Worm (Caenorhabditis elegans) whole organism, mixed stage, embryonic: ENCODE measurements around the gene mocs-1.

Experiments used
- M03D4.4 ChIP-seq: sonication (generic microtip); optimal IDR thresholded peaks from 2 replicates; lab custom pipeline; 2017; ENCODE audit warnings: mild to moderate bottlenecking, missing genetic modification characterization, missing compliant biosample characterization
- blmp-1 ChIP-seq: fragments of 150-350 bp; optimal IDR thresholded peaks from 2 replicates; lab custom pipeline; 2014; ENCODE audit warnings: missing biosample characterization, missing genetic modification characterization
- ceh-43 ChIP-seq: fragments of 200-800 bp; sonication (Bioruptor generic); optimal IDR thresholded peaks from 2 replicates; lab custom pipeline; 2018; ENCODE audit warnings: mild to moderate bottlenecking, missing genetic modification characterization, moderate library complexity, missing compliant biosample characterization
- ceh-83 ChIP-seq: fragments of 200-800 bp; sonication (Bioruptor generic); optimal IDR thresholded peaks from 2 replicates; lab custom pipeline; 2018; ENCODE audit warnings: mild to moderate bottlenecking, missing genetic modification characterization, missing compliant biosample characterization
- ces-1 ChIP-seq: fragments of 150-350 bp; optimal IDR thresholded peaks from 2 replicates; lab custom pipeline; 2014; ENCODE audit warnings: missing biosample characterization, missing genetic modification reagents, missing genetic modification characterization
- drap-1 ChIP-seq: fragments of 200-800 bp; sonication (Bioruptor generic); optimal IDR thresholded peaks from 3 replicates; lab custom pipeline; 2018; ENCODE audit warnings: mild to moderate bottlenecking, missing genetic modification characterization, missing compliant biosample characterization
- elt-1 ChIP-seq: sonication (generic microtip); optimal IDR thresholded peaks from 2 replicates; lab custom pipeline; 2017; ENCODE audit warnings: missing genetic modification characterization, mild to moderate bottlenecking, missing compliant biosample characterization, antibody characterized with exemption, moderate library complexity, borderline replicate concordance; ENCODE audit not compliant: insufficient read depth
- elt-3 ChIP-seq: fragments of 150-350 bp; optimal IDR thresholded peaks from 2 replicates; lab custom pipeline; 2014; ENCODE audit warnings: missing biosample characterization, missing genetic modification characterization
- flh-1 ChIP-seq: fragments of 200-800 bp; sonication (Bioruptor generic); optimal IDR thresholded peaks from 2 replicates; lab custom pipeline; 2018; ENCODE audit warnings: mild to moderate bottlenecking, missing genetic modification characterization, moderate library complexity, missing compliant biosample characterization
- ham-2 ChIP-seq: fragments of 200-800 bp; sonication (Bioruptor generic); optimal IDR thresholded peaks from 2 replicates; lab custom pipeline; 2018; ENCODE audit warnings: mild to moderate bottlenecking, missing genetic modification characterization, missing compliant biosample characterization
- hlh-1 ChIP-seq: fragments of 150-350 bp; optimal IDR thresholded peaks from 2 replicates; lab custom pipeline; 2014; ENCODE audit warnings: missing biosample characterization, missing genetic modification reagents, missing genetic modification characterization
- lin-13 ChIP-seq: fragments of 150-350 bp; optimal IDR thresholded peaks from 2 replicates; lab custom pipeline; 2014; ENCODE audit warnings: missing biosample characterization, missing genetic modification characterization
- lsy-2 ChIP-seq: fragments of 150-350 bp; optimal IDR thresholded peaks from 2 replicates; lab custom pipeline; 2014; ENCODE audit warnings: missing biosample characterization, missing genetic modification characterization
- mab-5 ChIP-seq: fragments of 150-350 bp; optimal IDR thresholded peaks from 2 replicates; lab custom pipeline; 2014; ENCODE audit warnings: missing biosample characterization, missing genetic modification characterization
- mep-1 ChIP-seq: fragments of 150-350 bp; optimal IDR thresholded peaks from 2 replicates; lab custom pipeline; 2017; ENCODE audit warnings: missing biosample characterization, missing genetic modification reagents, missing genetic modification characterization, inconsistent platforms
- mls-2 ChIP-seq: sonication (generic microtip); optimal IDR thresholded peaks from 2 replicates; lab custom pipeline; 2016; ENCODE audit warnings: mild to moderate bottlenecking, missing genetic modification characterization, moderate library complexity, missing compliant biosample characterization
- nhr-12 ChIP-seq: fragments of 150-350 bp; optimal IDR thresholded peaks from 2 replicates; lab custom pipeline; 2014; ENCODE audit warnings: missing biosample characterization, missing genetic modification characterization
- nhr-2 ChIP-seq: fragments of 150-350 bp; optimal IDR thresholded peaks from 2 replicates; lab custom pipeline; 2014; ENCODE audit warnings: missing biosample characterization, missing genetic modification characterization
- nhr-237 ChIP-seq: fragments of 150-350 bp; optimal IDR thresholded peaks from 2 replicates; lab custom pipeline; 2014; ENCODE audit warnings: missing biosample characterization, missing genetic modification characterization
- pha-4 ChIP-seq: fragments of 150-350 bp; optimal IDR thresholded peaks from 2 replicates; lab custom pipeline; 2018; ENCODE audit warnings: missing biosample characterization, missing genetic modification reagents, missing genetic modification characterization
- snpc-4 ChIP-seq: fragments of 150-350 bp; optimal IDR thresholded peaks from 2 replicates; lab custom pipeline; 2014; ENCODE audit warnings: missing biosample characterization, missing genetic modification characterization
- sptf-1 ChIP-seq: sonication (generic microtip); optimal IDR thresholded peaks from 2 replicates; lab custom pipeline; 2017; ENCODE audit warnings: mild to moderate bottlenecking, missing genetic modification characterization, moderate library complexity, missing compliant biosample characterization
- tbx-8 ChIP-seq: fragments of 200-800 bp; sonication (Bioruptor generic); optimal IDR thresholded peaks from 2 replicates; lab custom pipeline; 2018; ENCODE audit warnings: mild to moderate bottlenecking, missing genetic modification characterization, moderate library complexity, missing compliant biosample characterization
- unc-120 ChIP-seq: sonication (generic microtip); optimal IDR thresholded peaks from 2 replicates; lab custom pipeline; 2017; ENCODE audit warnings: missing genetic modification characterization, missing compliant biosample characterization; ENCODE audit not compliant: poor library complexity, severe bottlenecking
- unc-62 ChIP-seq: fragments of 150-350 bp; optimal IDR thresholded peaks from 2 replicates; lab custom pipeline; 2014; ENCODE audit warnings: missing biosample characterization, missing genetic modification reagents, missing genetic modification characterization
- zip-8 ChIP-seq: fragments of 150-350 bp; optimal IDR thresholded peaks from 2 replicates; lab custom pipeline; 2014; ENCODE audit warnings: missing biosample characterization, missing genetic modification characterization
- ztf-11 ChIP-seq: fragments of 150-350 bp; optimal IDR thresholded peaks from 2 replicates; lab custom pipeline; 2014; ENCODE audit warnings: missing biosample characterization, missing genetic modification characterization

mocs-1 gene

ce11 chrX:15423708-15424423, 16.7 kb downstream of the mocs-1 start:
- TF ChIP-seq elt-3 (no peak), tbx-8 (GFP tag; lab: Kevin White, UChicago) (no peak)

ce11 chrX:15420671-15421070, 19.9 kb downstream of the mocs-1 start, which contains the start of gene F39D8.3:
Gene F39D8.3, plus strand, starts transcription at chrX:15420971.
- no peak for TF ChIP-seq lsy-2 (tag; lab: Kevin White, UChicago)

- TF ChIP-seq ceh-83 (GFP tag; lab: Kevin White, UChicago) (no peak), mep-1 (no peak), snpc-4 (tag; lab: Kevin White, UChicago) (no peak), lin-13 (tag; lab: Kevin White, UChicago) (no peak)
These were observed 25.4 kb downstream of the mocs-1 start, which contains the start of gene pqn-36 for ce11 chrX:15415226-15415625. Gene pqn-36, minus strand, starts transcription at chrX:15415493.

ce11 chrX:15408577-15408976, 32.0 kb downstream of the mocs-1 start:
- TF ChIP-seq nhr-12, result no peak
- TF ChIP-seq ces-1 (GFP tag; lab: Kevin White, UChicago), result no peak
- no peak for TF ChIP-seq nhr-2 (tag; lab: Kevin White, UChicago)

ce11 chrX:15407631-15408030, 33.0 kb downstream of the mocs-1 start, which contains the start of gene psa-3:
Gene psa-3, plus strand, starts transcription at chrX:15407931.
- TF ChIP-seq M03D4.4 (no peak), mep-1 (no peak), elt-1 (no peak), flh-1 (GFP tag; lab: Kevin White, UChicago) (no peak), ceh-83 (GFP tag; lab: Kevin White, UChicago) (no peak), lin-13 (tag; lab: Kevin White, UChicago) (no peak), ceh-43 (GFP tag; lab: Kevin White, UChicago) (no peak), unc-120 (tag; lab: Kevin White, UChicago) (no peak), ces-1 (GFP tag; lab: Kevin White, UChicago) (no peak), hlh-1 (tag; lab: Kevin White, UChicago) (no peak), ham-2 (GFP tag; lab: Kevin White, UChicago) (no peak)

ce11 chrX:15395723-15396122, 44.9 kb downstream of the mocs-1 start:
- TF ChIP-seq ces-1 (GFP tag; lab: Kevin White, UChicago) (peak; percentile 90), sptf-1 (no peak)
- TF ChIP-seq, all 35 proteins: peak for 1

ce11 chrX:15392672-15393071, 47.9 kb downstream of the mocs-1 start:
- no peak for TF ChIP-seq lsy-2 (tag; lab: Kevin White, UChicago)
- no peak for TF ChIP-seq ztf-11 (tag; lab: Kevin White, UChicago)
- no peak for TF ChIP-seq elt-1
- no peak for TF ChIP-seq nhr-2 (tag; lab: Kevin White, UChicago)
- TF ChIP-seq drap-1 (GFP tag; lab: Kevin White, UChicago), result no peak
- TF ChIP-seq mls-2 (tag; lab: Kevin White, UChicago), result no peak
- TF ChIP-seq nhr-12, result no peak
- no peak for TF ChIP-seq ces-1 (GFP tag; lab: Kevin White, UChicago)
- TF ChIP-seq zip-8, result no peak
- no peak for TF ChIP-seq flh-1 (GFP tag; lab: Kevin White, UChicago)
- no peak for TF ChIP-seq snpc-4 (tag; lab: Kevin White, UChicago)
- TF ChIP-seq M03D4.4, result no peak
- no peak for TF ChIP-seq ceh-83 (GFP tag; lab: Kevin White, UChicago)

ce11 chrX:15389853-15390252, 50.7 kb downstream of the mocs-1 start:
- TF ChIP-seq unc-120 (tag; lab: Kevin White, UChicago) (no peak), nhr-12 (no peak), tbx-8 (GFP tag; lab: Kevin White, UChicago) (no peak), mab-5 (no peak), ceh-43 (GFP tag; lab: Kevin White, UChicago) (no peak), M03D4.4 (no peak), ceh-83 (GFP tag; lab: Kevin White, UChicago) (no peak), lsy-2 (tag; lab: Kevin White, UChicago) (no peak), ces-1 (GFP tag; lab: Kevin White, UChicago) (no peak), mls-2 (tag; lab: Kevin White, UChicago) (no peak), unc-62 (no peak), pha-4 (tag; lab: Kevin White, UChicago) (no peak), elt-1 (no peak), blmp-1 (tag; lab: Kevin White, UChicago) (no peak), nhr-237 (tag; lab: Kevin White, UChicago) (no peak), snpc-4 (tag; lab: Kevin White, UChicago) (no peak), mep-1 (no peak)
- TF ChIP-seq, all 35 proteins: peak for 0
